Worm (Caenorhabditis elegans): ENCODE results near the gene nhr-212.

nhr-212 gene

DNA sequence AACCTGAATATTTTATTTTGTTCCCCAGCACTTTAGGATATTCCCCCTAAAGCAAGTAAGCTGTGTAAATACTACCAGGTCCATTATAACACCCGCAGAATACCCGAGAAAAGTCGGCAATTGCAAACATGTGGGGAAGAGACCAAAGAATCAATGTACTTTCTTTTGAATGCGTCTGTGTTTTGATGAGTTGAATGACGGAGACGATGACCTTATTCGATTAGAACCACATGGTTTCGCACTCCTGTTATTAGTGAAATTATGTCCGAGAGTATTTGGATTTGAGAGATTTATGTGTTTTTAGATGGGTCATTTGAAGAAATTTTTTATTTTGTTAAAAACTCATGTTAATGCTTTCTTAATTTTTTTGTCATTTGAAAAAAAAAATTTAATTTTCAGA, 19.3 kb upstream of the nhr-212 start:
- TF ChIP-seq hlh-1 (tag; optimal IDR thresholded peaks at IDR 0.05) (no peak), nhr-76 (tag; optimal IDR thresholded peaks at IDR 0.05) (no peak), M03D4.4 (tag; optimal IDR thresholded peaks at IDR 0.05) (no peak), ceh-43 (GFP tag; optimal IDR thresholded peaks at IDR 0.05) (no peak), drap-1 (GFP tag; optimal IDR thresholded peaks at IDR 0.05) (no peak), sem-2 (GFP tag; optimal IDR thresholded peaks at IDR 0.05) (no peak), mls-2 (tag; optimal IDR thresholded peaks at IDR 0.05) (no peak), unc-39 (tag; optimal IDR thresholded peaks at IDR 0.05) (no peak), sptf-1 (tag; optimal IDR thresholded peaks at IDR 0.05) (no peak), ztf-11 (tag; optimal IDR thresholded peaks at IDR 0.05) (no peak), nhr-2 (tag; optimal IDR thresholded peaks at IDR 0.05) (no peak), bed-3 (GFP tag; optimal IDR thresholded peaks at IDR 0.05) (no peak), cnd-1 (tag; optimal IDR thresholded peaks at IDR 0.05) (no peak), ces-1 (GFP tag; optimal IDR thresholded peaks at IDR 0.05) (no peak), ceh-83 (GFP tag; optimal IDR thresholded peaks at IDR 0.05) (no peak), lin-13 (tag; optimal IDR thresholded peaks at IDR 0.05) (no peak), ceh-39 (tag; optimal IDR thresholded peaks at IDR 0.05) (no peak), nhr-28 (tag; optimal IDR thresholded peaks at IDR 0.05) (no peak), elt-3 (tag; optimal IDR thresholded peaks at IDR 0.05) (no peak)

DNA sequence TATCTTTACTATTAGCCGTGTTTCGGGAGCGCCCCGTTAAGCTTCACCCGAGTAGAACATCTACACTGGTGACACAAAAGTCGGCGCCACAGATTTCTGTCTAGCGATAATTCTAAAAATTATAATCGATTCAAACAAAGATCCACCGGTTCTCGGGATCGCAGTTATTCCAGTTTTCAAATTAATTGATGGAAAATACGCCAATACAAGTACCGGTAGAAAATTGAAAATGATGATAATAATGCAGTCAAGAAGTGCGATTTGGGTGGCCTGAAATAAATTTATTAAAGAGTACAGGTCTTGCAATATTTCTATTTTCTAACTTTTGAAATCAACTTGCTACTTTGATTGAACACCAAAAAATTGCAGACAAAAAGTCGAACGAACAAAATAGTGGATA, 17.1 kb upstream of the nhr-212 start:
- no peak for TF ChIP-seq blmp-1 (tag; optimal IDR thresholded peaks at IDR 0.05)
- no peak for TF ChIP-seq cnd-1 (tag; optimal IDR thresholded peaks at IDR 0.05)
- TF ChIP-seq nhr-12 (tag; optimal IDR thresholded peaks at IDR 0.05), result no peak
- TF ChIP-seq lin-32 (GFP tag; optimal IDR thresholded peaks at IDR 0.05), result no peak
- TF ChIP-seq nhr-237 (tag; optimal IDR thresholded peaks at IDR 0.05), result no peak
- TF ChIP-seq nhr-76 (tag; optimal IDR thresholded peaks at IDR 0.05), result no peak
- no peak for TF ChIP-seq tbx-8 (GFP tag; optimal IDR thresholded peaks at IDR 0.05)
- TF ChIP-seq unc-120 (tag; optimal IDR thresholded peaks at IDR 0.05; ENCODE audit: poor library complexity, severe bottlenecking), result no peak
- no peak for TF ChIP-seq ceh-39 (tag; optimal IDR thresholded peaks at IDR 0.05)
- TF ChIP-seq sptf-1 (tag; optimal IDR thresholded peaks at IDR 0.05), result no peak
- no peak for TF ChIP-seq nhr-2 (tag; optimal IDR thresholded peaks at IDR 0.05)
- no peak for TF ChIP-seq flh-1 (GFP tag; optimal IDR thresholded peaks at IDR 0.05)

DNA sequence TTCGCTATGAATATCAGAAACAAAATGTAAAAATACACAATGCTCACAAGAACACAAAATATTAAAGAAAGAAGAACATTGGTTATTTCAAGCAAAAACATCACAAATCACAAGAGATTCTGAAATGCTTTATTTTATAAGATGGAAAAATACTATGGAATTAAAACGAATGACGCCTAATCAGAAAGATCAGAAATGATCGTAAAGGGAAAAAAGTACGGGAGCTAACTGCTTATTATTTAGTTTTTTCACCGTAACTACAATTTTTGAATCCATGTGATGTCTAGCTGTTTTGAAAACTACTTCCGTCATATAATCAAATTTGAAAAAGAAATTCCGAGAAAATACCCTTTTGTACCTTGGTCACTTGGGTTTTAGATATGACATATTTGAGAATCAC, 16.2 kb upstream of the nhr-212 start, which contains the start of gene srbc-57:
Gene srbc-57, minus strand, starts transcription at position 101 of the 400 bp plus-strand sequence.
- no peak for TF ChIP-seq ceh-43 (GFP tag; optimal IDR thresholded peaks at IDR 0.05)
- no peak for TF ChIP-seq blmp-1 (tag; optimal IDR thresholded peaks at IDR 0.05)
- TF ChIP-seq lin-32 (GFP tag; optimal IDR thresholded peaks at IDR 0.05), result no peak
- no peak for TF ChIP-seq snpc-4 (tag; optimal IDR thresholded peaks at IDR 0.05)
- TF ChIP-seq nhr-237 (tag; optimal IDR thresholded peaks at IDR 0.05), result no peak

DNA sequence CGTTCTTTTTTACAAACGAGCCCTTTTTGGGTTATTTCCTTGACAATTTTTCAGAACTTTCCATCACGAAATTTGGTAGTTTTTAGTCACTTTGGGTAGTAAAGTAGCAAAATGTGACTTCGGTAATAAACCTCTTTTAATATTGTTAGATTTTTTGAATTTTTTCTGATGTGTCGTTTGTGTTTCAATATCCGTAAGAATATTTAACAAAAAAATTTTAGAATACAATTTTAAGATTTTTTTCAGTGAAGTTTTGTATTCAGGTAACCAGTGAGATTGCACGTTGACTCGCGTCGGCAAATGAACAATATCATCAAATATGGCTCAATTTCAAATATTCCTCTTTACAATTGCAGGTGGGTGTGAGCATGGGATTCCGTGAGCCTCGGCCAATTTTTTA, 12.1 kb upstream of the nhr-212 start, which contains the start of gene srt-31:
Gene srt-31, plus strand, starts transcription at position 301 of the 400 bp plus-strand sequence.
- TF ChIP-seq zip-8 (tag; optimal IDR thresholded peaks at IDR 0.05), result no peak
- no peak for TF ChIP-seq mab-5 (tag; optimal IDR thresholded peaks at IDR 0.05)
- TF ChIP-seq flh-1 (GFP tag; optimal IDR thresholded peaks at IDR 0.05), result no peak
- no peak for TF ChIP-seq sem-2 (GFP tag; optimal IDR thresholded peaks at IDR 0.05)
- no peak for TF ChIP-seq lin-32 (GFP tag; optimal IDR thresholded peaks at IDR 0.05)
- no peak for TF ChIP-seq sptf-1 (tag; optimal IDR thresholded peaks at IDR 0.05)

DNA sequence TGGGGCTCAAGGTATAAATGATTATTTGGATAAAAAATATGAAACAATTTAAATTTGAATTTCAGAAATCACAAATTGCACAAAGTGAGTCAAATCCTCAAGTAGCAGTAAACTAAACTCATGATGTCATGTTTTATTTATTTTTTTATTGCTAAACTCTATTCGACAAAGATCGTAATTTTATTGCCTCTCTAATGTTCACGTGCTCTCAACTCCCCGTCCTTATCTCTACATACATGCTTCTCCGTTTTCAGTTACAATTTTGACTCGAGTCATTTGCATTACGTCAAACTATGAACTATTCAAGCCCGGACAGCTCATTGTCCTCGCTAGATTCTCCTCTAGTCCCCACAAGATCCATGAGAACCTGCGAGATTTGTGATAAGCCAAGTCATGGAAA, 10.1 kb upstream of the nhr-212 start, which contains the start of gene nhr-99:
Gene nhr-99, plus strand, starts transcription at position 263 of the 400 bp plus-strand sequence.
- TF ChIP-seq elt-1 (tag; optimal IDR thresholded peaks at IDR 0.05; ENCODE audit: borderline replicate concordance, insufficient read depth) (no peak), M03D4.4 (tag; optimal IDR thresholded peaks at IDR 0.05) (no peak), hlh-1 (tag; optimal IDR thresholded peaks at IDR 0.05) (no peak), nhr-2 (tag; optimal IDR thresholded peaks at IDR 0.05) (no peak), elt-3 (tag; optimal IDR thresholded peaks at IDR 0.05) (no peak)

DNA sequence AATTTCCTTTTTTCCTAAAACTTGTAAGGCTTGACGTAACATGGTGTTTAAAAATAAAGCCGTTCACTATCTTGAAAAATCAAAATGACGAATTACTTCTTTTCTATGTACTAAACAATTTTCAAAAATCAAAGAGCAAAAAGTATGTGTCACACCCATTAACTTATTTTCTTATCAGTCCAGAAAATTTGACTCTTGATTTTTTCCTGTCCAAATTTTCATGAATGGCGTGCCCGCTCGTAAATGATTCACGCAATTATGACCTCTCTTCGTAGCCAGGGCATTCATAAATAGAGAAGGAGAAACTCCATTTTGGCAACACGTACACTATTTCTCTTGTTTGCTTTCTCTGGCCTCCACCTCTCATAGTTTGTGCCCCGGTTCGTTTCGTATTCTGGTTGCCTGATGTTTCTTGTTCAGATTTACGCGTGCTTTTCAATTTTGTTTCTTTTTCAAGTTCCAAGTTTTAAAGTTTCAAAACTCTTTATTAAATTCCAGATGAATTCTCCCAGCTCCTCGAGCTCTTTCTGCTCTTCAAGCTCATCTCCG, 6.9 kb upstream of the nhr-212 start, which contains the start of gene nhr-55:
Gene nhr-55, plus strand, starts transcription at position 499 of the 549 bp plus-strand sequence.
- no peak for TF ChIP-seq mls-2 (tag; optimal IDR thresholded peaks at IDR 0.05)
- no peak for TF ChIP-seq tbx-8 (GFP tag; optimal IDR thresholded peaks at IDR 0.05)
- no peak for TF ChIP-seq zip-8 (tag; optimal IDR thresholded peaks at IDR 0.05)
- no peak for TF ChIP-seq sptf-1 (tag; optimal IDR thresholded peaks at IDR 0.05)
- TF ChIP-seq snpc-4 (tag; optimal IDR thresholded peaks at IDR 0.05), result no peak
- TF ChIP-seq lin-32 (GFP tag; optimal IDR thresholded peaks at IDR 0.05), result no peak
- TF ChIP-seq lsy-2 (tag; optimal IDR thresholded peaks at IDR 0.05), result no peak
- TF ChIP-seq unc-120 (tag; optimal IDR thresholded peaks at IDR 0.05; ENCODE audit: poor library complexity, severe bottlenecking), result no peak
- no peak for TF ChIP-seq ceh-83 (GFP tag; optimal IDR thresholded peaks at IDR 0.05)
- TF ChIP-seq drap-1 (GFP tag; optimal IDR thresholded peaks at IDR 0.05), result no peak
- TF ChIP-seq ztf-11 (tag; optimal IDR thresholded peaks at IDR 0.05), result no peak
- TF ChIP-seq flh-1 (GFP tag; optimal IDR thresholded peaks at IDR 0.05), result no peak
- TF ChIP-seq M03D4.4 (tag; optimal IDR thresholded peaks at IDR 0.05), result no peak
- no peak for TF ChIP-seq cnd-1 (tag; optimal IDR thresholded peaks at IDR 0.05)
- no peak for TF ChIP-seq unc-39 (tag; optimal IDR thresholded peaks at IDR 0.05)
- TF ChIP-seq ces-1 (GFP tag; optimal IDR thresholded peaks at IDR 0.05), result no peak
